Fruit fly (Drosophila melanogaster) S2 (cell line): ENCODE results near the gene CG33331.

ENCODE experiments used
- CG8478 ChIP-seq: fragments of >200 bp; optimal IDR thresholded peaks from 2 replicates; lab custom pipeline; 2018
- CTCF ChIP-seq, 2 experiments: fragments of >200 bp; optimal IDR thresholded peaks; 2 replicates each; lab custom pipeline; 2018

- TF ChIP-seq CG8478 (lab: Kevin White, UChicago) = no peak
- no peak for TF ChIP-seq CTCF (optimal IDR thresholded peaks at IDR 0.05; lab: Kevin White, UChicago)
Measured at dm6 chr3R:14880861-14881260, 5.4 kb upstream of the CG33331 start.
